Fruit fly (Drosophila melanogaster) whole organism, larva: Measurements from ENCODE around the gene AdamTS-B.

Experiments
- noc ChIP-seq: fragments of 200-800 bp; sonication (Bioruptor generic); optimal IDR thresholded peaks from 3 replicates; lab custom pipeline; 2019; ENCODE audit warnings: missing biosample characterization, mild to moderate bottlenecking, missing genetic modification characterization, moderate library complexity

AdamTS-B gene

dm6 chrX:5723577-5723976, 25.2 kb downstream of the AdamTS-B start:
- no peak for TF ChIP-seq noc

- TF ChIP-seq noc = no peak
Measured at dm6 chrX:5724151-5724699, 25.9 kb downstream of the AdamTS-B start.

DNA sequence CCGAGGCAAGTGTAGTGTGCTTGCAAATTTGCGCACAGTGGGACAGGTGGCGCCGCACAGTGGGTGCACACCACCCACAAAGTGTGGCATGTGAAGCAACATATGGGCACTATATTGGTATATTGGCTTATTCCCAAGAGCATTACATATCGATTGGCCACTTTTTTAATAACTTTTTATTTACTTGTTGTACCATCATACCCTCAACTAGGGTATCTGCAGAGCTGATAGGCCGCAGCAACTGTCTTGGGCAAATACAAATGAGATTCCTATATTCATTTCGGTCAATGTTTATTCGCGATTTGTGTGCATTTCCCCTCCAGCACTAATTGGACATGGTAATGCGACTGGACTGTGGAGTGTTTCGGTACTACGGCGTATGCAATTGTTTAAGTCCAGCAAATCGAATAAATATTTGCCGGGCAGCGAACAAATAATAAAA, 26.4 kb downstream of the AdamTS-B start:
- TF ChIP-seq noc = no peak

dm6 chrX:5732440-5732839, 34.1 kb downstream of the AdamTS-B start, which contains the start of gene CG15773:
CG15773 (plus strand) TSS chrX:5732740.
- no peak for TF ChIP-seq noc

DNA sequence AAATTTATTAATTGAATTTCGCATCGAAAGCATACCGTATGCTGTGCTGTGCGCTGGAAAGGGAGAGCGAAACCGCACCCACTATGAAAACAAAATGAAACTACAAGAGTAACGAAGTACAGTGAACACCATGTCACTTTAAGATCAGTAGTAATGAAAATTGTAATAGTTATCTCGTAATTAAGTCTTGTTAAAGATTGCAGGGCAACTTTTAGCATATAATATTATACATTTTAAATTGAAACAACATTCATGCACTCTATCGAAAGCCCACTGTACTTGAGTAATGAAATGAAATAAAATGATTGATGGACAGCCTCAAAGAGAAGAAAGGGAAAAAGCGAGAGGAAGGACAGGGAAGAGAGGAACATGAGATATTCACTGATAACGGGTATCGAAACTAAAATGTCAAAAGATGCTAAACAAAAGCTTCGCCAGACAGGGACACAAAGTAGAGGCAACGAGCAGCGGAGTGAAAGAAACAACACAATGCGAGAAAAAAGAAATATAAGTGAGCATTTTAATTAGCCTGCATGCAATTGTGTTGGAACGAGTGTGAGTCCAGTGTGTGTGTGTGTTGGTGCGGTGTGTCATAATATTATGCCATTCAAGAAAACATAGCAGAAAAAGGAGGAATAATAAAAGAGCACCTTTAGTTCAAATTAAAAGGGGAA, 37.0 kb downstream of the AdamTS-B start:
- peak; percentile 97 for TF ChIP-seq noc

DNA sequence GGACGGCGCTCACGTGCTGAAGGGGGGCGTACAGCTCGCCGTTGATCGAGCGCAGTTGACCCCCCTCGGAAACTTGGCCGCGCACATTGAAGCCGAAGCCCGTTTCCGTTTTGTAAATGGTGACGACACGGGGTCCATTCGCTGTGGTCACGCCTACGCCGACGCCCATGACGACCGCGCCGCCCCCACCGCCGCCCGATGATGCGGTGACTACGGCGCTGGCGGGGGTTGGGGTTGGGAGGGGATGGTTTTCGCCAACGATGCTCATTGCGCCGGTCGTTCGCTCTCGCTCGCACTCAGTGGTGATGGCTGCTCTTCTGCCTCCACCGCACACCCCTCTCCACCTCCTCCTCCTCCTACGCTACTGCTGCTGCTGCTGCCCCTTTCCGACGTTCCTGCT, 38.8 kb downstream of the AdamTS-B start:
- TF ChIP-seq noc = no peak

DNA sequence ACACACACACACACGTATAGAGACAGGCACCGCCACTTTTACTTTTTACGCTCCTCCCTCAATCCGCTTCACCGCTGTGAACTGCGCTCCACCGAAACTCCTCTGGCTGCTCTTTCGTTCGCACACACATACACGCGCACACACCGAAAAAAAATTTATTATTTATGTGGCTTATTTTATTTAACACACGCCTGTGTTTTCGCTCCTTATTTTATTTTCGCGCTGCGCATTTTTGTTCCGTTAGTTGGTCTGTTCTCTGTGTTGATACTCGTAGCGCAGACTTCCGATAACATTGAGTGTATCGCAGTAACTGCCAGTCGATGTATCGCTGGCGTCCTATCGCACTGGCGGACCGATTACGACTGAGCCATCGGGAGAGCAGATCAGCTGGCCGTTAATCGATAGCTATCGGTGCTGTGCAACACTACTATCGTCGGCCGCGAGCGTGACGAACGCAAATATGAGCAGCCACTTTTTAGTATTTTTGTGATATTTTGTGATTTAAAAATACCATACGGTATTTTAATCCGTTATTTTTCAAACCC, 39.4 kb downstream of the AdamTS-B start, which contains the start of gene Snx27:
Snx27 (minus strand) TSS at position 356 of the 545 bp plus-strand sequence.
- peak; percentile 46 for TF ChIP-seq noc

DNA sequence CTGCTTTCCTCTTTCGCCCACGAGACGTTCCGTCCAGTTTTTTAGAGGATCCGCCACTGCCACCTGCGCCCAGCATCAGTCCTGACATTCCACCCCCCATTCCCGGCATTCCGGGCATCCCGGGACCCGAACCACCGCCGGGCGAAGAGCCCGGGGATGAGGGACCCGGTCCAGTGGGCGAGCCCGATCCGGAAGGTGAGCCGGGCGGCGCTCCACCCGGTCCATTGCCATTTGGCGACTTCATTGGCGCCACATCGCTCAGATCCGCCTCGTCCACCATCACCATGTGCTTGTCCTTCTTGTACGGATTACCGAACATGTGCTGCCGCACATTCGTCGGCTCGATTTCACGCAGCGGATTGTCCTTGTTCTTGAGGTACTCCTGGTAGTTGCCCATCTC, 43.3 kb downstream of the AdamTS-B start:
- TF ChIP-seq noc = no peak

- TF ChIP-seq noc = no peak
Measured at dm6 chrX:5744277-5744846, 46.0 kb downstream of the AdamTS-B start.

DNA sequence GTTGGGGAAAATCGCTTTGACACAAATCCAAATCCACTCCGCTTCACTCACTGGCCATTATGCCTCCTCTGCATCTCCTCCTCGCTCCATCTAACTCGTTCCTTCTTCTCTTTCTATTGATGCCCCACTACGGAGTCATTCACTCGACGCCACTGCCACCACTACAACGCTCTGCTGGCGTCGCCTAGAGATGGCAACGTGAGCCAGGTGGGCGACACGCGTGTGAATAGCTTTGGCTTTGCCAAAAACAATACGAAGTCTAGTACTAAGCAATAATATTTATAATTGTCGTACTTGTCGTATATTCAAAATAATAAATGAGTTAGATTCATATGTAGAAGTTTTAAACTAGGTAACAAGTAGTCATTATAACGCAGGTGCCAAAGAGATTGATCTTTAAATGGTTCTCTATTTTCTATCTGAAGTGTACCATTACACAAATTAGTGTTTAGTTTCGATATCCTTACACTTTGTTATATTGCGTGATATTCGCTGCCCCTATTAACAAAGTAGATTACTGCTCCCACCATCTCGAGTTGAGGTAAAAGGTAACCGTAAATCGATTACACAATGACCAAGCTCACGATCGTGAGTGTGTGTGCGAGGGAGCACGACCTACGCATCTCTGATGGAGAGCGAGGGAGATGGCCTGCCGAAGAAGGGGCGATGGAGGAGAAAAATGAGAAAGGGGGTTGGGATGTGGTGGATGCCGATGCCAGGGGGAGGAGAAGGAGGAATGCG, 46.8 kb downstream of the AdamTS-B start:
- peak; percentile 16 for TF ChIP-seq noc

- peak; percentile 75 for TF ChIP-seq noc
Measured at dm6 chrX:5745840-5746815, 47.8 kb downstream of the AdamTS-B start.

DNA sequence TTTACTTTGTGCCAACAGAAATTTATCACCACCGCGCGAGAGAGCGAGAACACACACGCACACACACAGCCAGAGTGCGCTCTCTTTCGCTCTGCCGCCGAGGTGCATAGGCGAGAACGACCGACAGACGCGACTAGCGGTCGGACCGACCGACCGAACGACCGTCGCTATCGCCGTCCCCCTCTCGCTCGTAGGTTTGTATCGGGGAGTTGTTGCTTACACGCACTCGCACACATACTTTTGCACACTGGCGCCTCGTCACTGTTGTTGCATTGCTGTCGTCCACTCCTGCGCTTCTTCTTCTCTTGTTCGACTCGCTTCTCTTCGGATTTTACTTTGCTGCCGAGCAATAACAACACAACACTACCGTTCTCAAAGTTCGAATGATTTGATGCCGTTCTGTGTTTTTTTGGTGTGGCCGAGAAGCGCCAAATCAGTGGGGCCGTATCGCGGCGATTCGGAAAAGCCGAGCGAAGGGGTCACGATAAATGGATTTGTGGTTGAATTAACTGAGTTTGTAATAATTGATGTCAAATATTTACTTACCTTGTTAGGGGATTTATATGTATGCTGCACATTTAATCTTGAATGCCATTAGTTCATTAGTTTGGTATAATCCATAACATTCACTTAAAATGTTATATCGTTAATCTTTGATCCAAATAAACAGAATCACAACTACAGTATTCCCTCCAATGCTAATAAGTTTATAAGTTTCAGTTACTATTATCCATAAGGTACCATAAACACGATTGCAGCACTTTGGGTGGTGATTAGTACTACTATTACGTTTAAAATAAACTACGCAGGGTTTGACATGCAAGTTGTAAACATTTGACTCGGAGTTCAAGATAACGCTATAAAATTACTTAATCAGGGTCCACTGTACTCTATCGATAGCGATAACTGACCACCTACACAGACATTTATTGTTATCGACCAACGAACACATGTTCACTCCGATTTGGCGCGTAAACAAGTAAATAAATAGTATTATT, 48.8 kb downstream of the AdamTS-B start, which contains the start of the genes IntS6 and Rtel1:
IntS6 (minus strand) TSS at position 391 of the 998 bp plus-strand sequence.
Rtel1 (plus strand) TSS at position 884 of the 998 bp plus-strand sequence.
- peak; percentile 88 for TF ChIP-seq noc

DNA sequence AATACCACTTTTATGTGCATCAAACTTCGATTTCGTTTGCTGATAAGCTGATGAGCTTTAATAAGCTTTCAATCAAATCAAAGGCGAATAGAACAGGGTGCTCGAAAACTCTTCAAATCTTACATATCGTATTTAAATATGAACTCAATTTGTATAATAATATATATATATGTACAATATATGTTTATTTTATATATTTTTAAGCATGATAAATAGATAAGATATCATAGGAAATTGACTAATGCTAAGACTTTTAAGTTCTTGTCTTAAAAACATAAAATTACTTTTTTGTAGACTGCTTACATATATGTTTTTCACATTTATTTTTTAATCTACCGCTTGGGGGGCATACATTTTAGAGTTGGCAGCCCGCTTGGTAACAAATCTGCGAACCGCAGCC, 53.6 kb downstream of the AdamTS-B start, which contains the start of gene CG15772:
CG15772 (plus strand) TSS at position 301 of the 400 bp plus-strand sequence.
- TF ChIP-seq noc = no peak

DNA sequence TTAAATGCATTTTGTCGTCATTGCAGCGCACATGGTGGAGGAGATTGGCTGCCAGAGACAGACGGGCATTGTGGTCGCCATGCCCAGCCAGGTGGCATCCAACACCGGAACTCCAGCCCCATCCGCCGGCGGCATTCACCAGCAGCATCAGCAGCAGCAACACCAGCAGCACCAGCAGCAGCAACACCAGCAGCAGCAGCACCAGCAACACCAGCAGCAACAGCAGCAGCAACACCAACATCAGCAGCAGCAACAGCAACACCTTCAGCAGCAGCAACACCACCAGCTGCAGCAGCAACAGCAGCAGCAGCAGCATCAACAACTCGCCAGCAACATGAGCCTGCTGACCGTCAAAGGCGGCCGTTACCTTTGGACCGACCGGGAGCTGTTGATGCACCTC, 54.5 kb downstream of the AdamTS-B start:
- no peak for TF ChIP-seq noc
